Worm (Caenorhabditis elegans) whole organism, early embryonic: ENCODE data around the gene cyp-29A3.

Experiments used
- B0310.2 ChIP-seq: sonication (generic microtip); optimal IDR thresholded peaks from 2 replicates; lab custom pipeline; 2016; ENCODE audit warnings: mild to moderate bottlenecking, missing genetic modification characterization, missing compliant biosample characterization
- F13C5.2 ChIP-seq: sonication (generic microtip); optimal IDR thresholded peaks from 2 replicates; lab custom pipeline; 2017; ENCODE audit warnings: mild to moderate bottlenecking, missing genetic modification characterization, inconsistent platforms, missing compliant biosample characterization
- aly-1 ChIP-seq: sonication (generic microtip); optimal IDR thresholded peaks from 2 replicates; lab custom pipeline; 2016; ENCODE audit warnings: missing genetic modification characterization, missing compliant biosample characterization
- ama-1 ChIP-seq: fragments of 150-350 bp; optimal IDR thresholded peaks from 2 replicates; lab custom pipeline; 2014
- ceh-13 ChIP-seq: fragments of 200-800 bp; sonication (Bioruptor generic); optimal IDR thresholded peaks from 2 replicates; lab custom pipeline; 2018; ENCODE audit warnings: mild to moderate bottlenecking, missing genetic modification characterization, missing compliant biosample characterization
- ceh-36 ChIP-seq: sonication (generic microtip); optimal IDR thresholded peaks from 2 replicates; lab custom pipeline; 2016; ENCODE audit warnings: missing genetic modification characterization, inconsistent platforms, missing compliant biosample characterization
- ets-7 ChIP-seq: sonication (generic microtip); optimal IDR thresholded peaks from 2 replicates; lab custom pipeline; 2016; ENCODE audit warnings: missing genotype, missing genetic modification characterization, missing compliant biosample characterization
- flt-1 ChIP-seq: fragments of 200-800 bp; sonication (Bioruptor generic); IDR thresholded peaks from 2 replicates; pipeline ENCODE4 v1.3.6; 2022; ENCODE audit warnings: missing genetic modification characterization, missing compliant biosample characterization
- hmbx-1 ChIP-seq: sonication (generic microtip); optimal IDR thresholded peaks from 2 replicates; lab custom pipeline; 2016; ENCODE audit warnings: mild to moderate bottlenecking, missing genetic modification characterization, missing compliant biosample characterization
- hmg-4 ChIP-seq: fragments of 200-800 bp; sonication (Bioruptor generic); optimal IDR thresholded peaks from 2 replicates; lab custom pipeline; 2018; ENCODE audit warnings: mild to moderate bottlenecking, missing genetic modification characterization, missing compliant biosample characterization
- hnd-1 ChIP-seq: sonication (generic microtip); optimal IDR thresholded peaks from 2 replicates; lab custom pipeline; 2016; ENCODE audit warnings: missing genetic modification characterization, missing compliant biosample characterization
- pes-1 ChIP-seq: fragments of 200-800 bp; sonication (Bioruptor generic); IDR thresholded peaks from 2 replicates; pipeline ENCODE4 v1.3.6; 2022; ENCODE audit warnings: missing genetic modification reagents, missing genetic modification characterization, missing compliant biosample characterization
- scrt-1 ChIP-seq: fragments of 200-800 bp; sonication (Bioruptor generic); IDR thresholded peaks from 2 replicates; pipeline ENCODE4 v1.3.6; 2022; ENCODE audit warnings: missing genetic modification characterization, missing compliant biosample characterization
- sea-1 ChIP-seq: fragments of 200-800 bp; sonication (Bioruptor generic); conservative IDR thresholded peaks from 2 replicates; pipeline ENCODE4 v1.3.6; 2022; ENCODE audit warnings: missing genetic modification characterization, missing compliant biosample characterization
- tbx-11 ChIP-seq: fragments of 200-800 bp; sonication (Bioruptor generic); IDR thresholded peaks from 2 replicates; pipeline ENCODE4 v1.3.6; 2022; ENCODE audit warnings: missing genetic modification characterization, missing compliant biosample characterization
- tbx-37 ChIP-seq: fragments of 200-800 bp; sonication (Bioruptor generic); conservative IDR thresholded peaks from 2 replicates; pipeline ENCODE4 v1.3.6; 2022; ENCODE audit warnings: missing genetic modification reagents, missing genetic modification characterization, missing compliant biosample characterization
- tra-4 ChIP-seq: sonication (generic microtip); optimal IDR thresholded peaks from 2 replicates; lab custom pipeline; 2017; ENCODE audit warnings: missing genetic modification characterization, missing compliant biosample characterization

Gene cyp-29A3

DNA sequence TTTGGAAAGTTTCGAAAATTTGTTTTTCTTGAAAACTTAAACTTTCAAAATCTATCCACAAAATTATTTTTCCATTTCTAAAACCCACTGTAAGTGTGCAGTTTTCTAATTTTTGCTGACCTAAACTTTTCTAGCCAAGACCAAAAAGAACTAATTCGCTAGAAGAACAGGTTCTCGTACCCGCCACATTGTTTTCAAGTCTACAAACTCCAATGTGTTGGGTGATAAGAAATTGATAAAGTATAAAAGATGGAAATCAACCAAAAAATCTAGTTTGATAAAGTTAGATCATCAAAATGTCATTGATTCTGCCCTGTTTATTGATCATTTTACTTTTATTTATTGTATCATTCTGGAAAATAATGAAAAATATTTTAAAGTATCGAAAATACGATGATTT, at the start of gene cyp-29A3:
Gene cyp-29A3 (plus strand): TSS at position 269 of the 400 bp plus-strand sequence.
- no peak for TF ChIP-seq aly-1
- no peak for TF ChIP-seq hnd-1
- TF ChIP-seq hmbx-1 (tag; lab: Kevin White, UChicago), result no peak
- TF ChIP-seq hmg-4 (GFP tag; lab: Kevin White, UChicago), result no peak
- no peak for TF ChIP-seq sea-1 (GFP tag; lab: Robert Waterston, UW)
- no peak for TF ChIP-seq scrt-1 (GFP tag; lab: Robert Waterston, UW)
- TF ChIP-seq pes-1 (GFP tag; lab: Robert Waterston, UW), result no peak
- no peak for TF ChIP-seq B0310.2 (tag; lab: Kevin White, UChicago)

DNA sequence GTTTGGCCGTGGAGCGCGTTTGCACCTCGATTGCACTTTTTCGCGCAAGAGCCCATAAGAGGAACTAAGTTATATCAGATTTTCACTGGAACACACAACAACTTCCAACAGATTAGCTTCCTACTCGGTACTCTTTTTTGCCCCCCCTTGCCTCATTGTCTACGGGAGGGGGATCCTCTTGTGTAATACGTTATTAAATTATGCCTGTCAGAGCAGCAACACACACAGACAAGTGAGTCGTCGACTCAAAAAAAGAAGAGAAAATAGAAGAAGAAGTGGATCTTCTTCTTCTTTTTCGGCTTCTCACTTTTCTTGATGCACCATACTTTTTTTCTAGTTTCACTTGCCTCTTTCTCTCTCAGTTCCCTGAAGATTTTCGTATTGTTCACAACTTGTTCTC, 47.9 kb upstream of the cyp-29A3 start:
- no peak for TF ChIP-seq ceh-13
- no peak for TF ChIP-seq tbx-11
- no peak for TF ChIP-seq pes-1 (GFP tag; lab: Robert Waterston, UW)
- no peak for TF ChIP-seq flt-1 (GFP tag; lab: Robert Waterston, UW)
- TF ChIP-seq F13C5.2 (tag; lab: Kevin White, UChicago), result no peak
- no peak for TF ChIP-seq aly-1
- no peak for TF ChIP-seq tbx-37 (GFP tag; lab: Robert Waterston, UW)
- no peak for TF ChIP-seq sea-1 (GFP tag; lab: Robert Waterston, UW)
- no peak for TF ChIP-seq hmbx-1 (tag; lab: Kevin White, UChicago)
- TF ChIP-seq B0310.2 (tag; lab: Kevin White, UChicago), result no peak
- no peak for TF ChIP-seq ceh-36 (tag; lab: Kevin White, UChicago)
- TF ChIP-seq hmg-4 (GFP tag; lab: Kevin White, UChicago), result no peak
- TF ChIP-seq ama-1 (lab: Kevin White, UChicago), result no peak
- TF ChIP-seq tra-4, result no peak
- no peak for TF ChIP-seq scrt-1 (GFP tag; lab: Robert Waterston, UW)
- no peak for TF ChIP-seq hnd-1
- no peak for TF ChIP-seq ets-7 (tag; lab: Kevin White, UChicago)

DNA sequence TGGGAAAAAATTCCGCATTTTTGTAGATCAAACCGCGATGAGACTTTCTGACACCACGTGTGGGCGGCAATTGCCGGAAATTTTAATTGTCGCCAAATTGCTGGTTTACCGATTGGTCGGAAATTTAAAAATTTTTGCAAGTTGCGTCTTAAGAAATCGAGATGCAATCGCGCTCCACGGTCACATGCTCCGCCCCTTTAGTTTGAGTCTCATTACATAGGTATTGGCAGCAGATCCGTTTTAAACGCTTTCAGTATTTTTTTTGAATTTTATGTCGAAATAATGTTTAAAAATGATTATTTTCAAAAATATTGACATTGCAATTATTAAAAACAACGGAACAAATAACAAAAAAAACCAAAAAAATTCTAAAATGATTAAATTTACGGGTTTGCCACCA, 47.3 kb upstream of the cyp-29A3 start:
- TF ChIP-seq ceh-13, result no peak

DNA sequence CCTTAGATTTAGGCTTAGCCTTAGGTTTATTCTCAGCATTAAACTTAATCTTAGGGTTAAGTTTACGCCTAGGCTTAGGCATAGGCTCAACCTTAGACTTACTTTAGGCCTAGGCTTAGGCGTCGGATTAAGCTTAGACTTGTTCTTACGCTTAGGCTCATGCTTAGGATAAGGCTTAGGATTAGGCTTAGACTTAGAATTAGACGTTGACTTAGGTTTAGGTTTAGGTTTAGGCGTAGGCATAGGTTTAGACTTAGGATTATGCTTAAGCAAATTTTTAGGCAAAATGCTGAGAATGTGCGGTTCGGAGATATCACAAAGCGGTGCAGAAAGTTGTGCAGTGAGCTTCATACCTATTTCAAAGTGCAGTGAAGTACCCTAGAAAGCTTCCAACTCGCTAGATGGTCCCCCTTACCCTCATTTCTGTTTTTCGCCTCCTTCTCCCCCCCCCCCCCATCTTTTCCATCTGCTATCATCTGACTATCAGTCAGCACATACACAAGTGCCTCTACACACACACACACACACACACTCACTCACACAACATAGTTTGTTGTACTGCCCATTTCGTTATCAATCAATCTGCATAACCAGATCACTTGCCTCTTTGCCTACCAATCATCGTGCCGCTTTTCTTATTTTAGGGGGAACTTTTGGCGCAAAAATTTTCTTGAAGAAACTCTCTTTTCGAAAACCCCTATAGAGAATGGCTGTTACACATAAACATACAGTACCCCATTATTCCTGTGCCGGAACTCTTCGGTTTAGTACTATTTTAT, 42.8 kb upstream of the cyp-29A3 start:
- peak; percentile 62 for TF ChIP-seq ceh-36 (tag; lab: Kevin White, UChicago)
- no peak for TF ChIP-seq ceh-13

DNA sequence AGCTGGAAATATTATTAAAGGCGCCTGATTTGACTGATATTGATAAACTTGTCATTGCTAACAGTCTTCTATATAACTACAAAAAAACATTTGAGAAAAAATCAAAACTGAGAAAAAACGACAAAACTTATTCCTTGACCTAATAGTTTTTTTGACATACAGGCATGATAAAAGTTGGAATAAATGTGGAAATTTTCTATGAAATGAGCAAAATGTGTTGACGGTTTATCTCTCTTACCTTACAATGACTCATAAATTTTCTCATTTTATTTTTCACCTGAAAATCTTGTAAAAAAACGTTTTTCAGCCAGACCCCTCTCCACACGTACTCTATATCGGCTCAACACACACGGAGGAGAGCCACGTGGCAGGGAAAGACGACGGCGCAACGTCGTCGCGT, 38.5 kb upstream of the cyp-29A3 start, which contains the start of gene egl-8:
Gene egl-8 (plus strand): TSS at position 301 of the 400 bp plus-strand sequence.
- TF ChIP-seq pes-1 (GFP tag; lab: Robert Waterston, UW), result no peak
- no peak for TF ChIP-seq hmbx-1 (tag; lab: Kevin White, UChicago)
- TF ChIP-seq ets-7 (tag; lab: Kevin White, UChicago), result no peak
- TF ChIP-seq tra-4, result no peak
- no peak for TF ChIP-seq aly-1
- TF ChIP-seq sea-1 (GFP tag; lab: Robert Waterston, UW), result no peak
- no peak for TF ChIP-seq scrt-1 (GFP tag; lab: Robert Waterston, UW)
- no peak for TF ChIP-seq ceh-13
- TF ChIP-seq flt-1 (GFP tag; lab: Robert Waterston, UW), result no peak
- no peak for TF ChIP-seq tbx-37 (GFP tag; lab: Robert Waterston, UW)
- no peak for TF ChIP-seq ama-1 (lab: Kevin White, UChicago)
- TF ChIP-seq ceh-36 (tag; lab: Kevin White, UChicago), result no peak
- TF ChIP-seq F13C5.2 (tag; lab: Kevin White, UChicago), result no peak
- no peak for TF ChIP-seq hmg-4 (GFP tag; lab: Kevin White, UChicago)
- no peak for TF ChIP-seq B0310.2 (tag; lab: Kevin White, UChicago)
- no peak for TF ChIP-seq tbx-11

DNA sequence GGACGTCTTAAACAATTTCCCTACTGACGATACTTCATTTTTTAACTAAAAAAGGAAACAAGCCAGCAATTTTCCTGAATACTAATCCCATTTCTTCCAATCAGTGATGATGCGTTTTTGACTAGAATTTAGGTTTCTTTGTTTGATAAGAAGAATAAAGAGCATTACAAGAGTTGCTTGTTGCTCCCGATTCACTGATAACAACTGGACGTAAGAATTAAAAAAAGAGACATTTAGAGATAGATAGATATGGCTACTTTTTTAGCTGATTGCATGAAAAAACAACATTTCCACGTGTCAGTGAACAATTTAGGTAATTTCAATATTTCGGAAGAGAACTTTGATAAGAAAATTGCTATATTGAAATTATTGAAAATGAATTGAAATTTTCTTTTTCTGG, 37.2 kb upstream of the cyp-29A3 start:
- TF ChIP-seq flt-1 (GFP tag; lab: Robert Waterston, UW), result no peak
- TF ChIP-seq hmg-4 (GFP tag; lab: Kevin White, UChicago), result no peak
- TF ChIP-seq hmbx-1 (tag; lab: Kevin White, UChicago), result no peak
- no peak for TF ChIP-seq hnd-1

DNA sequence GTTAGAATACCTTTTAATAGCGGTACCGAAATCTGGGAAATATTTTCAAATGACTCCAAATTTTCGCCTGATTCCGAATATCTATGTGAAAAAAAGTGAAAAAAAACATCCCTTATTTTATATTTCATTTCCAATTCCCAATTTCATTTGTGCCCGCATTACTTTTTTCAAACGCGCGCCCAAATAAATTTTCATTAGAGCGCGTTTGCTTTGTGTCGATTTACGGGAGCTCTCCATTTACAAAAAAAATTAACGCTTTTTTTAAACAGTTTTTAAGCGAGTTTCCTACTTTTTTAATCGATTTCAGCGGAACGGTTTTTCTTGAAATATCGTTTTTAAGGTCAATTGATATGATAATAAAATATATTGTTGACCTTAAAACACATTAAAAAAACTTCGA, 34.9 kb upstream of the cyp-29A3 start:
- no peak for TF ChIP-seq tra-4
- TF ChIP-seq tbx-37 (GFP tag; lab: Robert Waterston, UW), result no peak
- TF ChIP-seq hnd-1, result no peak
- TF ChIP-seq sea-1 (GFP tag; lab: Robert Waterston, UW), result no peak
- TF ChIP-seq flt-1 (GFP tag; lab: Robert Waterston, UW), result no peak
- TF ChIP-seq F13C5.2 (tag; lab: Kevin White, UChicago), result no peak
- no peak for TF ChIP-seq ceh-13
- TF ChIP-seq ceh-36 (tag; lab: Kevin White, UChicago), result no peak
- no peak for TF ChIP-seq hmbx-1 (tag; lab: Kevin White, UChicago)
- TF ChIP-seq aly-1, result no peak
- TF ChIP-seq tbx-11, result no peak
- no peak for TF ChIP-seq ets-7 (tag; lab: Kevin White, UChicago)
- TF ChIP-seq ama-1 (lab: Kevin White, UChicago), result no peak
- TF ChIP-seq hmg-4 (GFP tag; lab: Kevin White, UChicago), result no peak

DNA sequence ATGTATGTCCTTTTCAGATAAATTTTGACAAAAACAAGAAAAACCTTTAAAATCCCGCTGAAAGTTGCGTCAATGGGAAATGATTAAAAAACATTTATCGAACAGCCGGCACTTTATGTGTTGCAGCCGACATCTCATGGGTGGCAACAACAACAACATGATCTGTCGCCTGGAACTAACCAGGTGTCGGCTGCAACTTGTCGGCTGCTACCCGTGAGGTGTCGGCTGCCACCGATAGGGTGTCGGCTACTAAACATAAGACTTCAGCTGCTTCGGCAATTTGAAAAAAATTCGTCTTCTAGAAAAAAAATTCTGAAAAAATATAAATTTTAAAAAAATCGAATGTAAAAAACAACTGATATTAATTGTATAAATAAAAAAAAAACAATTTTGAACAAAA, 31.4 kb upstream of the cyp-29A3 start:
- TF ChIP-seq ama-1 (lab: Kevin White, UChicago) (no peak), B0310.2 (tag; lab: Kevin White, UChicago) (no peak), hnd-1 (no peak), pes-1 (GFP tag; lab: Robert Waterston, UW) (no peak), scrt-1 (GFP tag; lab: Robert Waterston, UW) (no peak), hmg-4 (GFP tag; lab: Kevin White, UChicago) (no peak), hmbx-1 (tag; lab: Kevin White, UChicago) (no peak), aly-1 (no peak)
